Comparison of ENCODE assay signal across 4 worm cellular contexts in the genomic region with DNA sequence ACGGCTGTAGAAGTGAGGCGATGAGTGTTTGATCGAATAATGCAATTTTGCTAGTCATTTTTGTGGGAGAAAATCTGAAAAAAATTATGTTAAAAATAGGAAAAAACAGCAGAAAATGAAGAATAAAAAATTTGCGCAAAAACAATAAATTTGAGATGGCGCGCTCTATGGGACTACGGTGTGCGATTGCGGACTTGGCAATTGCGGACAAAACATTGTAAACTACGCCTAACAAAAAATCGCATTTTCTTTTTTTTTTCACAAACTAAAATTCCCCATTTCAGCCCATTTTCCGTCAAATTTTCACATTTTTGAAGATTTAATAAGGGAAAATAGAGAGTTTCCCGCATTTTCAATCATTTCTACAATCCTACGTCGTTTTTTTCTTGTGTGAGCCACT.
A peak's percentile ranks its signal among the peaks of the same experiment; 100 is the strongest.
TF ChIP-seq lines count a peak whose summit lies in the region.

A gene (minus strand): TSS at position 80 of the 400 bp plus-strand sequence.
A gene (plus strand): TSS at position 256 of the 400 bp plus-strand sequence.

TF ChIP-seq in whole organism, L2 larva, 48 proteins besides CTCF, POLR2A, EP300 and RAD21:
- TF ChIP-seq C34F6.9 (tag; optimal IDR thresholded peaks at IDR 0.05; lab: Kevin White, UChicago) = peak; percentile 77
- TF ChIP-seq lin-13 (GFP tag; optimal IDR thresholded peaks at IDR 0.05; lab: Kevin White, UChicago) = peak; percentile 61
- TF ChIP-seq nhr-25 (tag; optimal IDR thresholded peaks at IDR 0.05; lab: Kevin White, UChicago) = peak; percentile 33
- no peak for TF ChIP-seq blmp-1 (tag; optimal IDR thresholded peaks at IDR 0.05; lab: Kevin White, UChicago; ENCODE audit: insufficient read depth)
- no peak for TF ChIP-seq R02D3.7 (tag; optimal IDR thresholded peaks at IDR 0.05; lab: Kevin White, UChicago)
- TF ChIP-seq zag-1 (tag; optimal IDR thresholded peaks at IDR 0.05; lab: Kevin White, UChicago) = no peak
- no peak for TF ChIP-seq unc-62 (GFP tag; optimal IDR thresholded peaks at IDR 0.05; lab: Kevin White, UChicago)
- peak; percentile 95 to 99 for TF ChIP-seq lsy-2 (tag; optimal IDR thresholded peaks at IDR 0.05; lab: Kevin White, UChicago)
- peak; percentile 45 for TF ChIP-seq mab-5 (tag; optimal IDR thresholded peaks at IDR 0.05; lab: Kevin White, UChicago)
- TF ChIP-seq sma-3 (GFP tag; optimal IDR thresholded peaks at IDR 0.05; lab: Kevin White, UChicago) = peak; percentile 11
- TF ChIP-seq unc-55 (GFP tag; optimal IDR thresholded peaks at IDR 0.05; lab: Kevin White, UChicago) = peak; percentile 88
- peak; percentile 86 for TF ChIP-seq gmeb-1 (tag; optimal IDR thresholded peaks at IDR 0.05; lab: Kevin White, UChicago)
- no peak for TF ChIP-seq snpc-4 (tag; optimal IDR thresholded peaks at IDR 0.05; lab: Kevin White, UChicago)
- TF ChIP-seq crh-2 (tag; optimal IDR thresholded peaks at IDR 0.05; lab: Kevin White, UChicago) = peak; percentile 73
- peak; percentile 86 for TF ChIP-seq nhr-129 (tag; optimal IDR thresholded peaks at IDR 0.05; lab: Kevin White, UChicago)
- peak; percentile 17 for TF ChIP-seq fos-1 (tag; optimal IDR thresholded peaks at IDR 0.05; lab: Kevin White, UChicago)
- no peak for TF ChIP-seq nhr-77 (tag; optimal IDR thresholded peaks at IDR 0.05; lab: Kevin White, UChicago)

TF ChIP-seq in whole organism, L4 larva, 104 proteins besides CTCF, POLR2A, EP300 and RAD21 (continues in another document):
- TF ChIP-seq attf-4 (tag; optimal IDR thresholded peaks at IDR 0.05; lab: Kevin White, UChicago) (no peak), mes-2 (tag; optimal IDR thresholded peaks at IDR 0.05; lab: Kevin White, UChicago; ENCODE audit: poor library complexity, severe bottlenecking) (peak; percentile 83), dmd-6 (GFP tag; IDR thresholded peaks at IDR 0.05; lab: Robert Waterston, UW) (peak; percentile 40; the same call in 1 of the 2 replicates), snpc-4 (tag; optimal IDR thresholded peaks at IDR 0.05; lab: Kevin White, UChicago) (peak; percentile 22), nhr-41 (GFP tag; IDR thresholded peaks at IDR 0.05; lab: Robert Waterston, UW) (no peak), hif-1 (tag; optimal IDR thresholded peaks at IDR 0.05; lab: Kevin White, UChicago) (peak in 1 of 2 experiments; percentile 40), ztf-7 (tag; optimal IDR thresholded peaks at IDR 0.05; lab: Kevin White, UChicago) (peak; percentile 17), F26F4.8 (GFP tag; conservative IDR thresholded peaks at IDR 0.05; lab: Robert Waterston, UW) (no peak), dpl-1 (GFP tag; optimal IDR thresholded peaks at IDR 0.05; lab: Kevin White, UChicago) (peak; percentile 89), fkh-10 (GFP tag; optimal IDR thresholded peaks at IDR 0.05; lab: Kevin White, UChicago) (peak; percentile 11), hmg-1.1 (GFP tag; IDR thresholded peaks at IDR 0.05; lab: Robert Waterston, UW) (no peak), dve-1 (tag; optimal IDR thresholded peaks at IDR 0.05; lab: Kevin White, UChicago; ENCODE audit: insufficient read depth) (peak; percentile 25), D1046.2 (GFP tag; IDR thresholded peaks at IDR 0.05; lab: Robert Waterston, UW) (no peak), ama-1 (optimal IDR thresholded peaks at IDR 0.05; lab: Kevin White, UChicago) (peak; percentile 11), lin-13 (GFP tag; optimal IDR thresholded peaks at IDR 0.05; lab: Kevin White, UChicago) (peak; percentile 61), mdt-29 (GFP tag; IDR thresholded peaks at IDR 0.05; lab: Robert Waterston, UW) (no peak), aha-1 (tag; lab: Kevin White, UChicago) (peak; percentile 96), snpc-1.2 (GFP tag; IDR thresholded peaks at IDR 0.05; lab: Robert Waterston, UW) (peak; percentile 93), hlh-30 (tag; optimal IDR thresholded peaks at IDR 0.05; lab: Kevin White, UChicago; ENCODE audit: insufficient read depth) (peak; percentile 72), nhr-28 (tag; optimal IDR thresholded peaks at IDR 0.05; lab: Kevin White, UChicago) (peak; percentile 7), daf-12 (tag; optimal IDR thresholded peaks at IDR 0.05; lab: Kevin White, UChicago) (no peak), T20F7.1 (GFP tag; optimal IDR thresholded peaks at IDR 0.05; lab: Kevin White, UChicago) (peak; percentile 44)

TF ChIP-seq in whole organism, late embryonic, 69 proteins besides CTCF, POLR2A, EP300 and RAD21:
- TF ChIP-seq pqm-1 (tag; optimal IDR thresholded peaks at IDR 0.05; lab: Kevin White, UChicago) = no peak
- no peak for TF ChIP-seq zip-5 (tag; optimal IDR thresholded peaks at IDR 0.05; lab: Kevin White, UChicago)
- TF ChIP-seq ceh-31 (tag; optimal IDR thresholded peaks at IDR 0.05; lab: Kevin White, UChicago) = peak; percentile 40
- peak; percentile 80 for TF ChIP-seq nfya-1 (tag; optimal IDR thresholded peaks at IDR 0.05; lab: Kevin White, UChicago)
- TF ChIP-seq sdc-2 (tag; optimal IDR thresholded peaks at IDR 0.05; lab: Kevin White, UChicago) = no peak
- no peak for TF ChIP-seq pag-3 (tag; optimal IDR thresholded peaks at IDR 0.05; lab: Kevin White, UChicago; ENCODE audit: borderline replicate concordance)
- peak; percentile 28 for TF ChIP-seq tbx-2 (tag; optimal IDR thresholded peaks at IDR 0.05; lab: Kevin White, UChicago)
- TF ChIP-seq npax-4 (tag; optimal IDR thresholded peaks at IDR 0.05; lab: Kevin White, UChicago) = peak; percentile 32
- no peak for TF ChIP-seq unc-3 (GFP tag; conservative IDR thresholded peaks at IDR 0.05; lab: Robert Waterston, UW)
- TF ChIP-seq unc-3 (tag; optimal IDR thresholded peaks at IDR 0.05; lab: Kevin White, UChicago) = no peak
- peak; percentile 32 for TF ChIP-seq unc-86 (tag; optimal IDR thresholded peaks at IDR 0.05; lab: Kevin White, UChicago)
- no peak for TF ChIP-seq ttx-3 (tag; optimal IDR thresholded peaks at IDR 0.05; lab: Kevin White, UChicago)
- TF ChIP-seq syd-9 (tag; optimal IDR thresholded peaks at IDR 0.05; lab: Kevin White, UChicago) = no peak
- TF ChIP-seq C08G9.2 (tag; optimal IDR thresholded peaks at IDR 0.05; lab: Kevin White, UChicago) = peak; percentile 15
- TF ChIP-seq elt-2 (tag; optimal IDR thresholded peaks at IDR 0.05; lab: Kevin White, UChicago) = peak; percentile 55
- TF ChIP-seq odd-2 (tag; optimal IDR thresholded peaks at IDR 0.05; lab: Kevin White, UChicago) = no peak
- peak; percentile 23 for TF ChIP-seq dve-1 (tag; optimal IDR thresholded peaks at IDR 0.05; lab: Kevin White, UChicago)
- TF ChIP-seq dmd-4 (tag; optimal IDR thresholded peaks at IDR 0.05; lab: Kevin White, UChicago; ENCODE audit: borderline replicate concordance) = no peak
- peak; percentile 61 for TF ChIP-seq unc-42 (tag; optimal IDR thresholded peaks at IDR 0.05; lab: Kevin White, UChicago)
- TF ChIP-seq che-1 (tag; optimal IDR thresholded peaks at IDR 0.05; lab: Kevin White, UChicago) = no peak
- TF ChIP-seq ref-2 (tag; optimal IDR thresholded peaks at IDR 0.05; lab: Kevin White, UChicago) = peak; percentile 73
- peak; percentile 13 for TF ChIP-seq ceh-18 (tag; optimal IDR thresholded peaks at IDR 0.05; lab: Kevin White, UChicago)
- no peak for TF ChIP-seq fax-1 (tag; optimal IDR thresholded peaks at IDR 0.05; lab: Kevin White, UChicago)
- TF ChIP-seq ceh-34 (tag; optimal IDR thresholded peaks at IDR 0.05; lab: Kevin White, UChicago) = peak; percentile 37

TF ChIP-seq in whole organism, mixed stage, embryonic, 35 proteins besides CTCF, POLR2A, EP300 and RAD21 (continues in another document):
- TF ChIP-seq unc-62 (GFP tag; optimal IDR thresholded peaks at IDR 0.05; lab: Kevin White, UChicago) = no peak
- TF ChIP-seq lsy-2 (tag; optimal IDR thresholded peaks at IDR 0.05; lab: Kevin White, UChicago) = peak; percentile 99
- TF ChIP-seq zip-8 (tag; optimal IDR thresholded peaks at IDR 0.05; lab: Kevin White, UChicago) = no peak
- TF ChIP-seq lin-32 (GFP tag; optimal IDR thresholded peaks at IDR 0.05; lab: Kevin White, UChicago) = no peak
- no peak for TF ChIP-seq flh-1 (GFP tag; optimal IDR thresholded peaks at IDR 0.05; lab: Kevin White, UChicago)
- no peak for TF ChIP-seq cnd-1 (tag; optimal IDR thresholded peaks at IDR 0.05; lab: Kevin White, UChicago)
- no peak for TF ChIP-seq ham-2 (GFP tag; optimal IDR thresholded peaks at IDR 0.05; lab: Kevin White, UChicago)
- TF ChIP-seq nhr-28 (tag; optimal IDR thresholded peaks at IDR 0.05; lab: Kevin White, UChicago) = no peak
- no peak for TF ChIP-seq nhr-2 (tag; optimal IDR thresholded peaks at IDR 0.05; lab: Kevin White, UChicago)
- TF ChIP-seq snpc-4 (tag; optimal IDR thresholded peaks at IDR 0.05; lab: Kevin White, UChicago) = no peak
- no peak for TF ChIP-seq elt-1 (tag; optimal IDR thresholded peaks at IDR 0.05; lab: Kevin White, UChicago; ENCODE audit: borderline replicate concordance, insufficient read depth)
- TF ChIP-seq hlh-1 (tag; optimal IDR thresholded peaks at IDR 0.05; lab: Kevin White, UChicago) = peak; percentile 7
- TF ChIP-seq ztf-11 (tag; optimal IDR thresholded peaks at IDR 0.05; lab: Kevin White, UChicago) = no peak
- no peak for TF ChIP-seq ceh-43 (GFP tag; optimal IDR thresholded peaks at IDR 0.05; lab: Kevin White, UChicago)
- peak; percentile 57 for TF ChIP-seq M03D4.4 (tag; optimal IDR thresholded peaks at IDR 0.05; lab: Kevin White, UChicago)
- no peak for TF ChIP-seq tbx-8 (GFP tag; optimal IDR thresholded peaks at IDR 0.05; lab: Kevin White, UChicago)
- no peak for TF ChIP-seq bed-3 (GFP tag; optimal IDR thresholded peaks at IDR 0.05; lab: Kevin White, UChicago)
- TF ChIP-seq drap-1 (GFP tag; optimal IDR thresholded peaks at IDR 0.05; lab: Kevin White, UChicago) = no peak
- TF ChIP-seq mls-2 (tag; optimal IDR thresholded peaks at IDR 0.05; lab: Kevin White, UChicago) = peak; percentile 19
- TF ChIP-seq ces-1 (GFP tag; optimal IDR thresholded peaks at IDR 0.05; lab: Kevin White, UChicago) = peak; percentile 77
- TF ChIP-seq elt-3 (tag; optimal IDR thresholded peaks at IDR 0.05; lab: Kevin White, UChicago) = no peak
- TF ChIP-seq nhr-12 (tag; optimal IDR thresholded peaks at IDR 0.05; lab: Kevin White, UChicago) = no peak
- TF ChIP-seq nhr-237 (tag; optimal IDR thresholded peaks at IDR 0.05; lab: Kevin White, UChicago) = peak; percentile 61
- no peak for TF ChIP-seq ceh-83 (GFP tag; optimal IDR thresholded peaks at IDR 0.05; lab: Kevin White, UChicago)
- no peak for TF ChIP-seq nhr-76 (tag; optimal IDR thresholded peaks at IDR 0.05; lab: Kevin White, UChicago)
- TF ChIP-seq mab-5 (tag; optimal IDR thresholded peaks at IDR 0.05; lab: Kevin White, UChicago) = no peak
- TF ChIP-seq mep-1 (tag; optimal IDR thresholded peaks at IDR 0.05; lab: Kevin White, UChicago) = peak; percentile 74
- TF ChIP-seq sptf-1 (tag; optimal IDR thresholded peaks at IDR 0.05; lab: Kevin White, UChicago) = peak; percentile 67
- TF ChIP-seq blmp-1 (tag; optimal IDR thresholded peaks at IDR 0.05; lab: Kevin White, UChicago) = no peak
- no peak for TF ChIP-seq ceh-39 (tag; optimal IDR thresholded peaks at IDR 0.05; lab: Kevin White, UChicago)
- peak; percentile 17 for TF ChIP-seq pha-4 (tag; optimal IDR thresholded peaks at IDR 0.05; lab: Kevin White, UChicago)
- no peak for TF ChIP-seq unc-120 (tag; optimal IDR thresholded peaks at IDR 0.05; lab: Kevin White, UChicago; ENCODE audit: poor library complexity, severe bottlenecking)
- TF ChIP-seq sem-2 (GFP tag; optimal IDR thresholded peaks at IDR 0.05; lab: Kevin White, UChicago) = no peak
